Worm (Caenorhabditis elegans) whole organism, midembryonic: Measurements from ENCODE around the gene C03B1.13.

ENCODE experiments used
- T22C8.4 ChIP-seq: fragments of 200-800 bp; sonication (Bioruptor generic); IDR thresholded peaks from 2 replicates; pipeline ENCODE4 v1.3.6; 2022; ENCODE audit warnings: missing genetic modification characterization, missing compliant biosample characterization
- cog-1 ChIP-seq: sonication (generic microtip); optimal IDR thresholded peaks from 2 replicates; lab custom pipeline; 2016; ENCODE audit warnings: missing genetic modification characterization, missing compliant biosample characterization
- flt-1 ChIP-seq: fragments of 200-800 bp; sonication (Bioruptor generic); IDR thresholded peaks from 2 replicates; pipeline ENCODE4 v1.3.6; 2022; ENCODE audit warnings: missing genetic modification characterization, missing compliant biosample characterization
- klf-2 ChIP-seq: fragments of 200-800 bp; sonication (Bioruptor generic); conservative IDR thresholded peaks from 2 replicates; pipeline ENCODE4 v1.3.6; 2022; ENCODE audit warnings: missing genetic modification reagents, missing genetic modification characterization, missing compliant biosample characterization
- med-1 ChIP-seq: sonication (generic microtip); optimal IDR thresholded peaks from 2 replicates; lab custom pipeline; 2017; ENCODE audit warnings: missing genetic modification characterization, mild to moderate bottlenecking, missing compliant biosample characterization, antibody characterized with exemption, missing genetic modification reagents; ENCODE audit not compliant: insufficient read depth
- ref-1 ChIP-seq: fragments of 200-800 bp; sonication (Bioruptor generic); conservative IDR thresholded peaks from 2 replicates; pipeline ENCODE4 v1.3.6; 2022; ENCODE audit warnings: missing genetic modification reagents, missing genetic modification characterization, missing compliant biosample characterization
- tab-1 ChIP-seq: fragments of 200-800 bp; sonication (Bioruptor generic); IDR thresholded peaks from 2 replicates; pipeline ENCODE4 v1.3.6; 2022; ENCODE audit warnings: missing genetic modification characterization, missing compliant biosample characterization
- ztf-23 ChIP-seq: fragments of 200-800 bp; sonication (Bioruptor generic); IDR thresholded peaks from 2 replicates; pipeline ENCODE4 v1.3.6; 2022; ENCODE audit warnings: missing genetic modification reagents, missing genetic modification characterization, missing compliant biosample characterization
- ztf-29 ChIP-seq: fragments of 200-800 bp; sonication (Bioruptor generic); IDR thresholded peaks from 2 replicates; pipeline ENCODE4 v1.3.6; 2022; ENCODE audit warnings: missing genetic modification reagents, missing genetic modification characterization, missing compliant biosample characterization

Gene C03B1.13

DNA sequence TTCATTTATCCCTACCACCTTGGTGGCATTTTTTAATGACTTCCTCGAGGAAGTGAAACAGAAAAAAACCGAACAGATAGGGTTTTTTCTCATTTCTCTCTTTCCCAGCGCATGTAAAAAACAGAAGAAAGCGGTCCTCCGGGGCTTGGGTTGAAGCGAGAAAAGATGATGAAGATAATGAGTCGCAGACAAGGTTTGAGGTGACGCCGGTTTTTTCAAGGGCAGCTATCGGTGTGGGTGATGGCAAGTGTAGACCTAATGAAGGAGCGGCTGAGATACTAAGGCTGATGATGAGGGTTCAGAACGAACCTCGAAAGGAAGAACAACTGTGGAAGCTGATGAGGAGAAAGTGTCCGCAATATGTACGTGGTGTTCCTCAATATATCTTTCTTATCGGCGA is 17.0 kb downstream of the C03B1.13 start:
- TF ChIP-seq cog-1 (tag; lab: Kevin White, UChicago) (no peak), ztf-23 (GFP tag; lab: Robert Waterston, UW) (no peak), flt-1 (GFP tag; lab: Robert Waterston, UW) (no peak), ref-1 (GFP tag; lab: Robert Waterston, UW) (no peak), med-1 (no peak), klf-2 (GFP tag; lab: Robert Waterston, UW) (no peak), ztf-29 (no peak), T22C8.4 (GFP tag; lab: Robert Waterston, UW) (no peak)

DNA sequence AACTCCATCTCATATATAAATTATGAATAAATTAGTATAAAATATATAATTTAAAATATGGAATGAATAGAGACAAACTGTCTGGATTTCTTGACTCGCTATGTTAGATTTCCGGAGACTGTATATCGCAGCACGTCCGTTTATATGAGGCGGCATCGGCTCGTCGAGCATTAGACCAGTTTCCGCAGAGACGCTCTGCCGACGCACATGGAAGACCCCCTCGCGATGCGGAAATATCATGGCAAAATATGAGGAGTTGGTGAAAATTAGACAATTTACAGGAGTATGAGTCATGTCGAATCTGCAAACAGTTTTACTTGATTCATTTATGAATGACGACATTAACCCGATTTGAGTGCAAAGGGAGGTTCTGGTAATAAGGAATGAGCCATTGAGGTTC is 18.3 kb downstream of the C03B1.13 start, which contains the start of gene chtb-3:
Gene chtb-3 (minus strand): TSS at position 101 of the 400 bp plus-strand sequence.
- no peak for TF ChIP-seq ztf-29
- TF ChIP-seq tab-1 (GFP tag; lab: Robert Waterston, UW) = no peak

DNA sequence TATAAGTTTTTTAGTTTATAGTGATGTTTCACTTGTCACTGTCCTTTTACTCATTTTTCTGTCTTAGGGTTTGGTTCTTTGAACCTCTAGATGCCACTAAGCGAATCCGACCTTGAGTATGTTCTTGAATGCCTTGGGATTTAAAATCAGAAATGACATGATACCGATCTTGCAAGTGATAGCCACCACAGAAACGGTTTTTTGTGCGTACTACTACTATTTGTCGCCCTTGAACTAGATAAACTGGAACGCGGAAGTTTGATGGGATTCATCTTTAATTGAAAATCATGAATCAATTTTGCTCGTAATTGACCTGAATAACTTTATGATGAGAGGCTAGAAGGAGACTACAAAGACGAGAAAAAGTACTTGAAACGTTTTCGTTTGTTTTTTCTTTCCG is 19.0 kb downstream of the C03B1.13 start:
- TF ChIP-seq cog-1 (tag; lab: Kevin White, UChicago) (no peak), flt-1 (GFP tag; lab: Robert Waterston, UW) (no peak), med-1 (no peak), ztf-29 (no peak), tab-1 (GFP tag; lab: Robert Waterston, UW) (no peak), T22C8.4 (GFP tag; lab: Robert Waterston, UW) (no peak), klf-2 (GFP tag; lab: Robert Waterston, UW) (no peak)

DNA sequence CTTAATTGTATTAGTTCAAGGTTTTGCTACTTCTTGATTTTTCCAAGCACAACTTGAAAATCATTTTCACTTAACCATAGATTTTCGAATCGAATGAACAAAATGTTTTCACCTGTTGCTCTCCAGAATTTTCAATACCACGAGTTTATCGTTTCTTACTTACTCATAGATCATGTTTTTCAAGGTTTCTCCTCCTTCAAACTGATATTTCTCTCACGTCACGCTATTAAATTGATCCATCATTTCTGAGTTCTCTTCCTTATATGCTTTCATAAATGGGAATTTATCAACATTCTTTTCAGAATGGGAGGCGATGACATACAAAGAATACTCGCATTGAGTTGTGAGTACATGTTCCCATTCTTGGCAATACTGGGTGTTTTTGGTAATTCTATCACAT is 26.5 kb downstream of the C03B1.13 start, which contains the start of gene npr-38:
Gene npr-38 (plus strand): TSS at position 301 of the 400 bp plus-strand sequence.
- no peak for TF ChIP-seq ztf-29
- no peak for TF ChIP-seq cog-1 (tag; lab: Kevin White, UChicago)
- TF ChIP-seq med-1 = no peak

DNA sequence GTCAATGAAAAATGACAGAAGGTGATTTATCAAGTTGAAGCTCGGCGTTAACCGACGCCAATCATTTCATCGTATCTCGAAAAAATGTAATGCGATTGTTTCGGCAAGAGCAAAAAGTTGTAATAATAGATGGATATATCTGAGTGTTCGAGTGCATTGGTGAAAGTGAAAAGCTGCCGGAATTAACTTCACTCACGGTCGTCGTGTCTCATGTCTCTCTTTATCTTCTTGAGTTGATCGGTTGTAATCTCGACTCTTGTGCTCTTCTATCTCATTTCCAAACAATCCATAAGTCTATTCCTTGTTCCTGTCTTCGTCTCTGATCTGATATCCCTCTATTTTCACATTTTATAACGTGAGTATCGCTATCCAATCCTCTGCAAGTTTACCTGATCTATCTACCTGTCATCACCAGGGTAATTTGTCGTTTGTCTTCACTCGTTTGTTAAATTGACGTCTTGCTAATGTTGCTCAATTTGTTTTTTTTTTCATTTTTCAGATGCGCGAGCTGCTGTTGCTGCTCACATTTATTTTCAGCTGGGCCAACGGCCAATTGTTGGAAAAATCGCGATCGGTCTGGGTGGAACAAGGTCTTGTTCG is 38.1 kb downstream of the C03B1.13 start, which contains the start of gene cest-16:
Gene cest-16 (plus strand): TSS at position 302 of the 600 bp plus-strand sequence.
- TF ChIP-seq ref-1 (GFP tag; lab: Robert Waterston, UW) = no peak
- TF ChIP-seq med-1 = no peak
- no peak for TF ChIP-seq cog-1 (tag; lab: Kevin White, UChicago)
- no peak for TF ChIP-seq ztf-29
- TF ChIP-seq ztf-23 (GFP tag; lab: Robert Waterston, UW) = no peak
- no peak for TF ChIP-seq flt-1 (GFP tag; lab: Robert Waterston, UW)
- no peak for TF ChIP-seq klf-2 (GFP tag; lab: Robert Waterston, UW)
- TF ChIP-seq tab-1 (GFP tag; lab: Robert Waterston, UW) = no peak
- no peak for TF ChIP-seq T22C8.4 (GFP tag; lab: Robert Waterston, UW)

DNA sequence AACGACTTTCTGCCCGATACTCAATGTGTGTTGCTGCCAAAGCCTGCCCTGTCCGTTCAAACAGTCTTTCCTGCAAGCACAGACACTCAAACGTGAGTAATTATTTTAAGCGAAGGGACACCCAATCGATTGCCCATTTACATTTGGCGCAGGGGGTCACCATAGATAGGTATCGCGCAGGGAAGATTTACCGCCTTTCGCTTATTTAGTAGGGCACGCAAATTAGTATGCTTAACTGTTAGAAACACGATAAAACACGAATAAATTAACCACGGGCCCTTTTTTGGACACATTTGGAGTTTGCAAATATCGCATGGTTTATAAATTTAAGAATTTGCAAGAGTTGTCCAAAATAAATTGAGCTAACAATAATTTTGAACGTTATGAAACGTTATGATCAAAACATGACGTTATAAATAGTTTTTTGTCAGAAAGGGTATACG is 41.4 kb downstream of the C03B1.13 start:
- TF ChIP-seq tab-1 (GFP tag; lab: Robert Waterston, UW) (peak; percentile 80; the same call in 1 of the 2 replicates), ztf-23 (GFP tag; lab: Robert Waterston, UW) (peak; percentile 87), med-1 (peak; percentile 39), ref-1 (GFP tag; lab: Robert Waterston, UW) (no peak; the same call in 1 of the 2 replicates), klf-2 (GFP tag; lab: Robert Waterston, UW) (peak; percentile 83), ztf-29 (peak; percentile 63), flt-1 (GFP tag; lab: Robert Waterston, UW) (peak; percentile 91), cog-1 (tag; lab: Kevin White, UChicago) (peak; percentile 99), T22C8.4 (GFP tag; lab: Robert Waterston, UW) (peak; percentile 92)

DNA sequence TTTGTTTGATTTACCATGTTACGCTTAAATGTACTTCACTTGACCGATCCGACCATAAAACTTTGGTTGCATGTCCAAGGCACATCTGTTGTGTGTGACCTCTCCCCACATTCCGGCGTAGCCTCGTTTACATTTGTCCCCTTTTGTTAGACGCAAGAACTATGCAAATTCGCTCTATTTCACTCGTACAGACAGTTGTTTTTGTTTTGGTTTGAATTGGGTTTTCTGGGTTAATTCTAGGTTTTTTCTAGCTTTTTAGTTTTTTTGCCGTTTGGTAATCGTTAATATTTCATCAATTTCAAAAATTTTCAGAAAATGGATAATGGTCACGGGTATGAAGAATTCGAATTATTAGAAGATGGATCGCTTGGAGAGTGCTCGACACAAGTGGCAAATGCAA is 45.0 kb downstream of the C03B1.13 start, which contains the start of gene mom-1:
Gene mom-1 (plus strand): TSS at position 301 of the 400 bp plus-strand sequence.
- no peak for TF ChIP-seq tab-1 (GFP tag; lab: Robert Waterston, UW)
- TF ChIP-seq med-1 = no peak
- no peak for TF ChIP-seq cog-1 (tag; lab: Kevin White, UChicago)
- TF ChIP-seq ztf-29 = no peak

DNA sequence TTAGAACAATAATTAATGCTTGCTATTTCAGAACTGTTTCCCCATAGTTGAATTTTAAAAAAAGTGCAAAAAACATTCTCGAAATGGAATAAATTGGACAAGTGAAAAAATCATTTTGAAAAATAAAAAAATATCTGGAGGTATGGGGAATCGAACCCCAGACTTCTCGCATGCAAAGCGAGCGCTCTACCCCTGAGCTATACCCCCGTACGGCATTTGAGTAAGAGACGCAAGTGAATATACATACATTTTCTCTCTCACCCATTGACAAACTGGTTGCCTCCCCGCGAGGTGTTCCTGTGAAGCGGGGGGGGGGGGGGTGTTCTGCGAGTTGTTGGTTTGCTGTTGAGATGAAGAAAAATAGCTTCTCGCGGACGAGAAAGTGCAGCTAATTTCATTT is 45.7 kb downstream of the C03B1.13 start:
- peak; percentile 98 for TF ChIP-seq flt-1 (GFP tag; lab: Robert Waterston, UW)
- peak; percentile 96 for TF ChIP-seq ref-1 (GFP tag; lab: Robert Waterston, UW)
- TF ChIP-seq ztf-29 = peak; percentile 80
- TF ChIP-seq tab-1 (GFP tag; lab: Robert Waterston, UW) = peak; percentile 99
- TF ChIP-seq T22C8.4 (GFP tag; lab: Robert Waterston, UW) = peak; percentile 95
- peak; percentile 97 for TF ChIP-seq klf-2 (GFP tag; lab: Robert Waterston, UW)
- peak; percentile 77 for TF ChIP-seq cog-1 (tag; lab: Kevin White, UChicago)
- peak; percentile 97 for TF ChIP-seq ztf-23 (GFP tag; lab: Robert Waterston, UW)
- peak; percentile 71 for TF ChIP-seq med-1

DNA sequence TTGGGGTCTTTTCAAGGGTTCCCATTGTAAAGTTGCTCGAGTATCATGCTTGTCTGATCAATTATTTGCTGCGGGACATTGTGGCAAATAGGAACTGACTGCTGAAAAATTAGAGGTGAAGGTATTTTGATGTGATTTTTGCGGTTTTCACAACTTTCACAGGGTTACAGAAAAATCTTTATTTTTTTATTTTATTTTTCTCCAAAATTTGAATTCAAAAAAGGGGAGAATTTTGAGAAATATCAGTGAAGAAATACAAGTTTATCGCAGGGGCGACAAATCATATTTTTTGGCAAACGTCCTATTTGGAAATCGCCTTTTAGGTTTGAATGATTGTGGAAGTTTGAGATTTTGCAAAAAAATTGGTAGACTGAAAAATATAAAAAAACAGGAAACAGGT is 46.2 kb downstream of the C03B1.13 start, which contains the start of gene lev-9:
Gene lev-9 (minus strand): TSS at position 101 of the 400 bp plus-strand sequence.
- TF ChIP-seq flt-1 (GFP tag; lab: Robert Waterston, UW) (no peak), tab-1 (GFP tag; lab: Robert Waterston, UW) (no peak), ztf-29 (no peak), ztf-23 (GFP tag; lab: Robert Waterston, UW) (no peak), ref-1 (GFP tag; lab: Robert Waterston, UW) (no peak), cog-1 (tag; lab: Kevin White, UChicago) (no peak), klf-2 (GFP tag; lab: Robert Waterston, UW) (no peak), med-1 (no peak), T22C8.4 (GFP tag; lab: Robert Waterston, UW) (no peak)

DNA sequence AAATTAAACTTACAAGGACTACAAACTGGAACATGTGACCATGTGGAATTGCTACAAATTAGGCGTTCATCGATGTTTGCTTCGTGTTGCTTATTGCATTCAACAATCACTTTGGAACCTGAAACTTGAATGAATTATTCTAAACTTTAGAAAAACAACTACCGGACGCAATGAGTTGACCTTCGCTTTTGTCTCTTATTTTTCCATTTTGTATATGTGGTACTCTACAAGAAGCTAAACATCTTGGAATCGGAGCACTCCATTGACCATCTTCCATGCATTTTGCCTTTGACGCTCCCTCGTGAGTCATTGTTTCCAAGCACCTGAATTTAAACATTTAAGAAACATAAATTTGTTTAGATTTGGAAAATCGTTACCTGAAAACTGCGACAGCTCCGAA is 48.8 kb downstream of the C03B1.13 start:
- TF ChIP-seq med-1 (no peak), T22C8.4 (GFP tag; lab: Robert Waterston, UW) (no peak), ztf-23 (GFP tag; lab: Robert Waterston, UW) (no peak), cog-1 (tag; lab: Kevin White, UChicago) (no peak), klf-2 (GFP tag; lab: Robert Waterston, UW) (no peak), flt-1 (GFP tag; lab: Robert Waterston, UW) (no peak), tab-1 (GFP tag; lab: Robert Waterston, UW) (no peak), ref-1 (GFP tag; lab: Robert Waterston, UW) (no peak), ztf-29 (no peak)
